Fruit fly (Drosophila melanogaster) whole organism, embryonic: ENCODE measurements around the gene CDase.
A peak's percentile ranks its signal among the peaks of the same experiment; 100 is the strongest.

ENCODE experiments used
- Ada2b ChIP-seq: fragments of 200-800 bp; sonication (Bioruptor generic); IDR thresholded peaks from 2 replicates; pipeline ENCODE4 v1.3.6; 2022; ENCODE audit warnings: missing biosample characterization, missing genetic modification characterization
- Blimp-1 ChIP-seq: fragments of 200-800 bp; sonication (Bioruptor generic); optimal IDR thresholded peaks from 3 replicates; lab custom pipeline; 2018; ENCODE audit warnings: missing biosample characterization, missing genetic modification characterization, mild to moderate bottlenecking, moderate library complexity, missing genetic modification reagents
- CG10959 ChIP-seq: fragments of 200-800 bp; sonication (Bioruptor generic); IDR thresholded peaks from 2 replicates; pipeline ENCODE4 v1.3.6; 2022; ENCODE audit warnings: missing biosample characterization, missing genetic modification characterization
- CG12769 ChIP-seq: fragments of 200-800 bp; sonication (Bioruptor generic); optimal IDR thresholded peaks from 2 replicates; lab custom pipeline; 2019; ENCODE audit warnings: missing biosample characterization, mild to moderate bottlenecking, missing genetic modification characterization, moderate library complexity
- CG13287 ChIP-seq: fragments of 200-800 bp; sonication (Bioruptor generic); IDR thresholded peaks from 2 replicates; pipeline ENCODE4 v1.3.6; 2022; ENCODE audit warnings: missing biosample characterization, missing genetic modification characterization; ENCODE audit not compliant: partially characterized antibody
- CG13624 ChIP-seq: fragments of 200-800 bp; sonication (Bioruptor generic); optimal IDR thresholded peaks from 2 replicates; lab custom pipeline; 2016; ENCODE audit warnings: missing biosample characterization, missing genetic modification characterization
- CG17186 ChIP-seq: fragments of 200-800 bp; sonication (Bioruptor generic); optimal IDR thresholded peaks from 3 replicates; lab custom pipeline; 2017; ENCODE audit warnings: missing biosample characterization, missing genetic modification reagents, missing genetic modification characterization
- CG18599 ChIP-seq: fragments of 200-800 bp; sonication (Bioruptor generic); optimal IDR thresholded peaks from 3 replicates; lab custom pipeline; 2017; ENCODE audit warnings: missing biosample characterization, missing genetic modification characterization, mild to moderate bottlenecking, moderate library complexity, missing genetic modification reagents
- CG30020 ChIP-seq: fragments of 200-800 bp; optimal IDR thresholded peaks from 2 replicates; lab custom pipeline; 2019; ENCODE audit warnings: missing biosample characterization, mild to moderate bottlenecking, missing genetic modification characterization, moderate library complexity
- CG30403 ChIP-seq: fragments of 200-800 bp; sonication (Bioruptor generic); optimal IDR thresholded peaks from 3 replicates; lab custom pipeline; 2016; ENCODE audit warnings: missing biosample characterization, missing genetic modification characterization
- CG32767 ChIP-seq: fragments of 200-800 bp; sonication (Bioruptor generic); IDR thresholded peaks from 2 replicates; pipeline ENCODE4 v1.3.6; 2022; ENCODE audit warnings: missing biosample characterization, missing genetic modification characterization
- CG3281 ChIP-seq: fragments of 200-800 bp; sonication (Bioruptor generic); optimal IDR thresholded peaks from 3 replicates; lab custom pipeline; 2017; ENCODE audit warnings: missing biosample characterization, mild to moderate bottlenecking, missing genetic modification characterization
- CG33213 ChIP-seq: fragments of 200-800 bp; sonication (Bioruptor generic); optimal IDR thresholded peaks from 3 replicates; lab custom pipeline; 2016; ENCODE audit warnings: missing biosample characterization, missing genetic modification characterization
- CG3995 ChIP-seq: fragments of 200-800 bp; sonication (Bioruptor generic); optimal IDR thresholded peaks from 3 replicates; lab custom pipeline; 2016; ENCODE audit warnings: missing biosample characterization, missing genetic modification characterization
- CG4424 ChIP-seq: fragments of 200-800 bp; sonication (Bioruptor generic); optimal IDR thresholded peaks from 3 replicates; lab custom pipeline; 2016; ENCODE audit warnings: missing biosample characterization, missing genetic modification characterization
- CG7357 ChIP-seq: fragments of 200-800 bp; sonication (Bioruptor generic); IDR thresholded peaks from 3 replicates; pipeline ENCODE4 v1.3.6; 2022; ENCODE audit warnings: missing biosample characterization, missing genetic modification characterization
- CG7556 ChIP-seq: fragments of 200-800 bp; sonication (Bioruptor generic); optimal IDR thresholded peaks from 2 replicates; lab custom pipeline; 2017; ENCODE audit warnings: missing biosample characterization, mild to moderate bottlenecking, missing genetic modification characterization
- CG8765 ChIP-seq: fragments of 200-800 bp; sonication (Bioruptor generic); IDR thresholded peaks from 2 replicates; pipeline ENCODE4 v1.3.6; 2022; ENCODE audit warnings: missing biosample characterization, missing genetic modification characterization
- CG9215 ChIP-seq: fragments of 200-800 bp; sonication (Bioruptor generic); IDR thresholded peaks from 2 replicates; pipeline ENCODE4 v1.3.6; 2022; ENCODE audit warnings: missing biosample characterization, missing genetic modification characterization
- Dfd ChIP-seq, 2 experiments: fragments of >200 bp; optimal IDR thresholded peaks; 2 replicates each; lab custom pipeline; 2017; ENCODE audit warnings: missing biosample characterization in 2 of 2, missing genetic modification characterization in 2 of 2
- Dip2 ChIP-seq: fragments of 200-800 bp; sonication (Bioruptor generic); IDR thresholded peaks from 2 replicates; pipeline ENCODE4 v1.3.6; 2022; ENCODE audit warnings: missing biosample characterization, missing genetic modification characterization
- Hr39 ChIP-seq: fragments of >200 bp; optimal IDR thresholded peaks from 2 replicates; lab custom pipeline; 2017
- Hr78 ChIP-seq, 2 experiments: fragments of 200-800 bp in 1 of 2; fragments of >200 bp in 1 of 2; sonication (Bioruptor generic) in 1 of 2; optimal IDR thresholded peaks; 2 replicates each; lab custom pipeline; 2017 to 2019; ENCODE audit warnings: missing biosample characterization in 2 of 2, missing genetic modification characterization in 2 of 2, mild to moderate bottlenecking in 1 of 2, moderate library complexity in 1 of 2
- Ptx1 ChIP-seq: fragments of 200-800 bp; sonication (Bioruptor generic); IDR thresholded peaks from 2 replicates; pipeline ENCODE4 v1.3.6; 2022; ENCODE audit warnings: missing biosample characterization, missing genetic modification characterization
- Sox102F ChIP-seq: fragments of 200-800 bp; sonication (Bioruptor generic); optimal IDR thresholded peaks from 2 replicates; lab custom pipeline; 2018; ENCODE audit warnings: missing biosample characterization, mild to moderate bottlenecking, missing genetic modification characterization, moderate library complexity
- ara ChIP-seq: fragments of 200-800 bp; sonication (Bioruptor generic); IDR thresholded peaks from 2 replicates; pipeline ENCODE4 v1.3.6; 2022; ENCODE audit warnings: missing biosample characterization, missing genetic modification characterization
- bcd ChIP-seq: fragments of 200-800 bp; sonication (Bioruptor generic); optimal IDR thresholded peaks from 2 replicates; lab custom pipeline; 2017; ENCODE audit warnings: missing biosample characterization, mild to moderate bottlenecking, missing genetic modification characterization
- dysf ChIP-seq: fragments of 200-800 bp; sonication (Bioruptor generic); IDR thresholded peaks from 3 replicates; pipeline ENCODE4 v1.3.6; 2022; ENCODE audit warnings: missing biosample characterization, missing genetic modification characterization
- fd96Cb ChIP-seq: fragments of 200-800 bp; sonication (Bioruptor generic); optimal IDR thresholded peaks from 2 replicates; lab custom pipeline; 2018; ENCODE audit warnings: missing biosample characterization, mild to moderate bottlenecking, missing genetic modification characterization, moderate library complexity
- gem ChIP-seq: fragments of 200-800 bp; sonication (Bioruptor generic); optimal IDR thresholded peaks from 2 replicates; lab custom pipeline; 2019; ENCODE audit warnings: missing biosample characterization, mild to moderate bottlenecking, missing genetic modification characterization, moderate library complexity
- gsb-n ChIP-seq: fragments of 200-800 bp; sonication (Bioruptor generic); optimal IDR thresholded peaks from 3 replicates; lab custom pipeline; 2018; ENCODE audit warnings: missing biosample characterization, mild to moderate bottlenecking, missing genetic modification characterization
- jing ChIP-seq: fragments of 200-800 bp; sonication (Bioruptor generic); optimal IDR thresholded peaks from 2 replicates; lab custom pipeline; 2018; ENCODE audit warnings: missing biosample characterization, mild to moderate bottlenecking, missing genetic modification characterization
- klu ChIP-seq: fragments of 200-800 bp; sonication (Bioruptor generic); IDR thresholded peaks from 2 replicates; pipeline ENCODE4 v1.3.6; 2022; ENCODE audit warnings: missing biosample characterization, missing genetic modification characterization
- lbe ChIP-seq: fragments of 200-800 bp; sonication (Bioruptor generic); optimal IDR thresholded peaks from 2 replicates; lab custom pipeline; 2016; ENCODE audit warnings: missing biosample characterization, mild to moderate bottlenecking, missing genetic modification characterization
- nerfin-2 ChIP-seq: fragments of 200-800 bp; sonication (Bioruptor generic); IDR thresholded peaks from 2 replicates; pipeline ENCODE4 v1.3.6; 2022; ENCODE audit warnings: missing biosample characterization, missing genetic modification characterization; ENCODE audit not compliant: partially characterized antibody
- oc ChIP-seq: fragments of 200-800 bp; sonication (Bioruptor generic); optimal IDR thresholded peaks from 2 replicates; lab custom pipeline; 2018; ENCODE audit warnings: missing biosample characterization, mild to moderate bottlenecking, missing genetic modification characterization, moderate library complexity
- onecut ChIP-seq: fragments of 200-800 bp; sonication (Bioruptor generic); IDR thresholded peaks from 2 replicates; pipeline ENCODE4 v1.3.6; 2022; ENCODE audit warnings: missing biosample characterization, missing genetic modification characterization
- pan ChIP-seq, 4 experiments: fragments of >200 bp in 3 of 4; fragments of 200-800 bp in 1 of 4; sonication (Bioruptor generic) in 1 of 4; optimal IDR thresholded peaks in 3 of 4; IDR thresholded peaks in 1 of 4; 2 replicates each; pipeline versions ENCODE4 v1.3.6 to Lab custom; 2017 to 2022; ENCODE audit warnings: missing biosample characterization in 2 of 4, missing genetic modification characterization in 2 of 4, mixed read lengths in 1 of 4
- shn ChIP-seq: fragments of 200-800 bp; sonication (Bioruptor generic); optimal IDR thresholded peaks from 3 replicates; lab custom pipeline; 2016; ENCODE audit warnings: missing biosample characterization, missing genetic modification characterization
- sob ChIP-seq: fragments of 200-800 bp; sonication (Bioruptor generic); IDR thresholded peaks from 2 replicates; pipeline ENCODE4 v1.3.6; 2022; ENCODE audit warnings: missing biosample characterization, missing genetic modification characterization
- sug ChIP-seq: fragments of 200-800 bp; optimal IDR thresholded peaks from 2 replicates; lab custom pipeline; 2019; ENCODE audit warnings: missing biosample characterization, mild to moderate bottlenecking, missing genetic modification characterization, moderate library complexity
- tgo ChIP-seq: fragments of 200-800 bp; sonication (Bioruptor generic); IDR thresholded peaks from 3 replicates; pipeline ENCODE4 v1.3.6; 2022; ENCODE audit warnings: missing biosample characterization, missing genetic modification characterization
- vvl ChIP-seq: fragments of 200-800 bp; sonication (Bioruptor generic); IDR thresholded peaks from 2 replicates; pipeline ENCODE4 v1.3.6; 2022; ENCODE audit warnings: missing biosample characterization, missing genetic modification characterization
- wek ChIP-seq: fragments of 200-800 bp; sonication (Bioruptor generic); optimal IDR thresholded peaks from 3 replicates; lab custom pipeline; 2018; ENCODE audit warnings: missing biosample characterization, mild to moderate bottlenecking, missing genetic modification characterization, moderate library complexity
- z ChIP-seq: fragments of 200-800 bp; sonication (Bioruptor generic); IDR thresholded peaks from 3 replicates; pipeline ENCODE4 v1.3.6; 2022; ENCODE audit warnings: missing biosample characterization, missing genetic modification characterization

The CDase gene

DNA sequence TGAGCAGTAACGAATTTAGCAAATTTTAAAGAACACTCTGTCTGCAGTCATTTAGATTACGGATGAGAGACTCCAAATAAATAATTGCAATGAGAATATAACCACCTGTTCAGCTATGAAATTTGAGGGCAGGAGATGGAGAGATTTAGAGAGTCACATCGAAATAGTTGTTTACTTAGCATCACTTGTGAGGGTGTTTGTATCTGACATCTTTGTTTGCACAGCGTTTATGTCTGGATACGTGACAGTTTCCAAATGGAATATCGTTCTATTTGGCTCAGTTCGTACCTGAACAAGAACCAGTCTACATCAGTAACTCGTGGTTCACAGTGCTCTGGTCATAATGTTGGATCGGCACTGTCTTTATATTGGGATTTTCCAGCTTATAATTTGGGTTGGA, 30.5 kb downstream of the CDase start, which contains the start of gene PH4alphaSG2 (continued):
- TF ChIP-seq CG13287 (GFP tag; lab: Robert Waterston, UW) (no peak), CG10959 (no peak)

DNA sequence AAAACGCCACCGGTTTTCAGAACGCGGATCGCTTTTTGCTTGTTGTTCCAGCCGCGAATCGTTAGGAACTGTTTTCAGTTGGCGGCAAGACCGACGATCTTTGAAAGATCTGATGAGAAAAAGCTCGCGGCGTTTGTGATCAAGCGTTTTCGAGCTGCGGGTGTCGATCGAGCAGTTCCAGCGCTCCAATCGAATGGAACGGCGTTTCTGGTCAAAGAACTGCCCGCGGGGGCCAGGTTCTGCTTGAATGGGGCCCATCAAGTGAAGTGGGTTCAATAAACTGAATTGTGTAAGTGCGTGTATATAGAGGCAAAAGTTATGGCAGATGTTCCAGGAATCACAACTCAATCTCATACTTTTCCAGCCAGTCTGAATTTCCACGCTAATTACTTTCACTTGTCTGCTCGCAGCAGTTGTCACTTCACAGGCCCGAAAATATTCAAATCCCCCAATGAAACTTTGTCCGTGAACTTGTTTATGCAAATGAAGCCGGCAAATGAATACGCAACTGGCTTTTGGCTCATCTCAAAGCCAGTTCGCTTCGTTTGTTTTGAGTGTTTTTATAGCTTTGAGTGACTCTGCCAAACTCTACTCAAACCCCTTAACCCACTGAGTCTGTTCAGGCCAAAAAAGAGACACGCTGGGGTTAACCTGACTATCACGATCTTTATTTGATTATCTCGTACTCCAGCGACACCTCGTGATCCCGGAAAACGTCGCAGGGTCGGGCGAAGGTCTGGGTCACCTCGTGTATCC, 37.0 kb downstream of the CDase start, which contains the start of gene PH4alphaMP:
Gene PH4alphaMP, minus strand, starts transcription at position 51 of the 756 bp plus-strand sequence.
- TF ChIP-seq CG13624: no peak
- no peak for TF ChIP-seq onecut
- TF ChIP-seq CG12769 (tag; lab: Kevin White, UChicago): peak; percentile 14
- no peak for TF ChIP-seq klu (GFP tag; lab: Robert Waterston, UW)
- TF ChIP-seq bcd: no peak
- peak; percentile 93 for TF ChIP-seq z (GFP tag; lab: Robert Waterston, UW)
- TF ChIP-seq CG17186 (GFP tag; lab: Kevin White, UChicago): no peak
- no peak for TF ChIP-seq Hr39 (lab: Kevin White, UChicago)
- TF ChIP-seq gem: no peak
- no peak for TF ChIP-seq wek (GFP tag; lab: Kevin White, UChicago)
- no peak for TF ChIP-seq nerfin-2 (GFP tag; lab: Robert Waterston, UW)
- peak; percentile 55 for TF ChIP-seq oc (tag; lab: Kevin White, UChicago)
- no peak for TF ChIP-seq Dfd (GFP tag; optimal IDR thresholded peaks at IDR 0.05; lab: Kevin White, UChicago)
- TF ChIP-seq Hr78 (GFP tag; optimal IDR thresholded peaks at IDR 0.05; lab: Kevin White, UChicago): peak in 1 of 2 experiments; percentile 31
- TF ChIP-seq Blimp-1: peak; percentile 92
- no peak for TF ChIP-seq lbe
- TF ChIP-seq CG3995 (GFP tag; lab: Kevin White, UChicago): peak; percentile 63
- TF ChIP-seq vvl (GFP tag; lab: Robert Waterston, UW): peak; percentile 91
- no peak for TF ChIP-seq jing
- no peak for TF ChIP-seq sug (tag; lab: Kevin White, UChicago)
- no peak for TF ChIP-seq CG30403
- TF ChIP-seq, all 482 proteins: peak for 7

DNA sequence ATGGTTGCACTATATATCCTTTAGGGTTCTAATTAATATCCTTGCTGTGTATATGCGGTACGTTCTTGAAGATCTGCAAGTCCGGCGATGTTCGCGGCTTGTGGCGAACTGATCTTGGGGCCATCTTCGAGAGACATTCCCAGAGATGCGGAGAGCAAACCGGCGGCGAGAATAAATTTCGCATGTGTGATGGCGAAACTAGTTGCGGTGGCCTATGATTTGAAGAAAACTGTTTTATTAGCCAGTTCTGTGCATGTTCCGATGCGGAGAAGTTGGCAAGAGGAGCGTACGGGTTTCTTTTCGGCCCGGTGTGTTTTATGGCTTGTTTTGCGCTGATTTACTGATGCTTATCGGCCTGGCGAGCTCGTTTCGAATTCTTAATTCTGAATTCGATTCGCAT, 40.9 kb downstream of the CDase start, which contains the start of gene PH4alphaNE1:
Gene PH4alphaNE1, minus strand, starts transcription at position 101 of the 400 bp plus-strand sequence.
- TF ChIP-seq Sox102F (GFP tag; lab: Kevin White, UChicago) (no peak), CG33213 (GFP tag; lab: Kevin White, UChicago) (no peak), CG3281 (GFP tag; lab: Kevin White, UChicago) (no peak), CG30020 (no peak), sob (GFP tag; lab: Robert Waterston, UW) (no peak), gsb-n (tag; lab: Kevin White, UChicago) (no peak), CG7556 (no peak)

DNA sequence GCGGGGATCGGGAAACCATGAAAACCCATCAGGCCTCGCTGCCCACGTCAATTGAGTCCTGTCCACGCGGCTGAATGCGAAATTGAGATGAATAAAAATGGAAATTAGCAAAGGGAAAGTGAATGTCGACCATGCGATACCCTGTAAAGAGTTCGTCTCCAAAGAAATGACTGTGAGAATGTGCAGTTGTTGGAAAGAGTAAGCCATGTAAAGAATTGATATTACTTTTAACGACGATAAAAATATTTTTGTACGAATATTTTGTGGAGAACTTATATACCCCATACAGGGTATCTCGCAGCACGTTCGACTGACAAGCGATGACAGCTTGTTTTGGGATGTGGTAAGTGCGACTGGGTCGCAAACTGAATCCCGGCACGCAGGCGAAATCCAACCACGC, 41.9 kb downstream of the CDase start:
- no peak for TF ChIP-seq CG32767 (GFP tag; lab: Robert Waterston, UW)
- TF ChIP-seq CG7357 (GFP tag; lab: Robert Waterston, UW): no peak
- TF ChIP-seq CG30403: peak; percentile 44
- TF ChIP-seq Ada2b (GFP tag; lab: Robert Waterston, UW): peak; percentile 30; the same call in 1 of the 2 replicates
- TF ChIP-seq Ptx1 (GFP tag; lab: Robert Waterston, UW): peak; percentile 55; the same call in 1 of the 2 replicates
- TF ChIP-seq pan (optimal IDR thresholded peaks at IDR 0.05; lab: Kevin White, UChicago): no peak
- TF ChIP-seq pan (GFP tag; optimal IDR thresholded peaks at IDR 0.05 in 1 of 2, IDR thresholded peaks at IDR 0.05 in 1 of 2): peak in 1 of 2 experiments; percentile 29
- no peak for TF ChIP-seq CG33213 (GFP tag; lab: Kevin White, UChicago)
- no peak for TF ChIP-seq shn (GFP tag; lab: Kevin White, UChicago)
- TF ChIP-seq tgo (GFP tag; lab: Robert Waterston, UW): peak; percentile 36; the same call in 1 of the 3 replicates
- peak; percentile 57 for TF ChIP-seq ara
- peak; percentile 12; the same call in 1 of the 2 replicates for TF ChIP-seq CG9215
- peak; percentile 30 for TF ChIP-seq CG4424 (GFP tag; lab: Kevin White, UChicago)
- peak; percentile 38; the same call in 1 of the 2 replicates for TF ChIP-seq CG8765 (GFP tag; lab: Robert Waterston, UW)
- peak; percentile 57; the same call in 2 of the 3 replicates for TF ChIP-seq dysf
- peak; percentile 8 for TF ChIP-seq CG18599 (GFP tag; lab: Kevin White, UChicago)
- TF ChIP-seq fd96Cb: peak; percentile 26
- no peak for TF ChIP-seq Dip2 (GFP tag; lab: Robert Waterston, UW)
